Fruit fly (Drosophila melanogaster) whole organism: Measurements from ENCODE around the gene CG13059.

Experiments
- CG8478 ChIP-seq: fragments of >200 bp; optimal IDR thresholded peaks from 2 replicates; lab custom pipeline; 2018; ENCODE audit warnings: inconsistent platforms
- Dll ChIP-seq: fragments of >200 bp; optimal IDR thresholded peaks from 2 replicates; lab custom pipeline; 2017
- EcR ChIP-seq, 2 experiments: fragments of >200 bp; optimal IDR thresholded peaks; 2 replicates each; lab custom pipeline; 2017; ENCODE audit warnings: missing biosample characterization in 2 of 2, missing genetic modification characterization in 2 of 2, missing genetic modification reagents in 2 of 2
- pan ChIP-seq: fragments of >200 bp; optimal IDR thresholded peaks from 2 replicates; lab custom pipeline; 2017
- psq ChIP-seq: fragments of >200 bp; optimal IDR thresholded peaks from 2 replicates; lab custom pipeline; 2017
- usp ChIP-seq: fragments of >200 bp; optimal IDR thresholded peaks from 2 replicates; lab custom pipeline; 2017; ENCODE audit warnings: missing biosample characterization, missing genetic modification characterization, mixed read lengths

DNA sequence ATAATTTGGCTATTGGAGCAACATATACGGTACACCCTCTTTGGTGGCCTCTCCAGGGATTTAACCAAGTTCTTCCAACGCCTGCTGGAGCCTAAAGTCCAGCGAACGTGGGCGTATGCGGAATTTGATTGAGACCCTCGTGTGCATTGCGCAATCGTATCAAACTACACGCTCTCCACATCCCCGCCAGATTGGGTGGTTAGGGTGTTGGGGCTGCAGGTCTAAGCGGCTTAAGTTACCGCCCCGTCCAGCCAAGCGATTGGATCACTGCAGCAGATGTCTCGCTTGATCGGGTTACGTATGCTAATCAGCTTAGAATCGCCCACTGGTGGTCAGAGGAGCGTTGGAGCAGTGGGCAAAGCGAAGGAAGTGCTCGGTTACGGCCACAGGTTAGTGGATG lies 7.3 kb downstream of the CG13059 start, which contains the start of gene CG33060:
- TF ChIP-seq Dll (no peak), EcR (GFP tag; optimal IDR thresholded peaks at IDR 0.05; lab: Kevin White, UChicago) (no peak), psq (lab: Kevin White, UChicago) (no peak), usp (GFP tag; lab: Kevin White, UChicago) (no peak), pan (lab: Kevin White, UChicago) (no peak), CG8478 (lab: Kevin White, UChicago) (no peak)
